Fruit fly (Drosophila melanogaster): Measurements from ENCODE around the gene CG13786.

Gene CG13786

DNA sequence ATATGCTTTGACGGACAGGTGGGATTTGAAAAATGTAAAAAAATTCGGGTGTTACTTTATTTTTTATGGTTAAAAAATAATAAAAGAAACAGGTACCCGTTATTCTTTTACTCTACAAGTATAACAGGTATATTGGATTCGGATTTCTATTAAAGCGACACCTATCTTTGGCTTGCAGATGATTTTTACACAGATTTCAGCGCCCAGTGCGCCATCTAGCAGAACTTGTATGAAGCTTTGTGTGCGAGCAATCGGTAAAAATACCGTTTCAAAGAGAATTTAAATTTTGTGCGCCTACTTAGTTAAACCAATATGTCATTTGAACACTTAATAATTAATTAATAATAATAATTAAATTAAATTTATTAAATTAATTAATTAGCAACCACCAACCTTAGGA lies 5.3 kb upstream of the CG13786 start (continued):
- TF ChIP-seq Elba2 (GFP tag; optimal IDR thresholded peaks at IDR 0.05), result no peak
- peak; percentile 8; the same call in 1 of the 2 replicates for TF ChIP-seq CG16779 (GFP tag; IDR thresholded peaks at IDR 0.05)
- TF ChIP-seq CG32772 (GFP tag; IDR thresholded peaks at IDR 0.05), result peak; percentile 42; the same call in 1 of the 2 replicates
- no peak for TF ChIP-seq CrebB (tag; optimal IDR thresholded peaks at IDR 0.05)
- TF ChIP-seq CG8765 (GFP tag; IDR thresholded peaks at IDR 0.05), result no peak
- TF ChIP-seq dmrt11E (tag; optimal IDR thresholded peaks at IDR 0.05), result peak; percentile 38
- TF ChIP-seq onecut (GFP tag; IDR thresholded peaks at IDR 0.05), result peak; percentile 57
- no peak for TF ChIP-seq ato (GFP tag; IDR thresholded peaks at IDR 0.05; ENCODE audit: partially characterized antibody)
- TF ChIP-seq pita (GFP tag; optimal IDR thresholded peaks at IDR 0.05), result peak; percentile 48
- peak; percentile 53 for TF ChIP-seq CG1603 (tag; optimal IDR thresholded peaks at IDR 0.05)
- TF ChIP-seq eve (GFP tag; optimal IDR thresholded peaks at IDR 0.05), result no peak
- TF ChIP-seq CG1832 (GFP tag; optimal IDR thresholded peaks at IDR 0.05), result no peak
- TF ChIP-seq ara (GFP tag; IDR thresholded peaks at IDR 0.05), result peak; percentile 35
- 0 out of 3 replicates have a peak, but pooled peaks have one; percentile 27 for TF ChIP-seq croc (GFP tag; conservative IDR thresholded peaks at IDR 0.05)
- peak; percentile 39 for TF ChIP-seq CG9609 (GFP tag; optimal IDR thresholded peaks at IDR 0.05)
- TF ChIP-seq HmgD (GFP tag; optimal IDR thresholded peaks at IDR 0.05), result peak; percentile 46
- TF ChIP-seq CG12236 (GFP tag; optimal IDR thresholded peaks at IDR 0.05), result no peak
- peak; percentile 88 for TF ChIP-seq CG11456 (GFP tag; IDR thresholded peaks at IDR 0.05)
- TF ChIP-seq sug (tag; optimal IDR thresholded peaks at IDR 0.05), result peak; percentile 48
- TF ChIP-seq CG10209 (GFP tag; optimal IDR thresholded peaks at IDR 0.05), result peak; percentile 44
- TF ChIP-seq HLH4C (GFP tag; IDR thresholded peaks at IDR 0.05; ENCODE audit: partially characterized antibody), result peak; percentile 17; the same call in 1 of the 3 replicates
- no peak for TF ChIP-seq danr (GFP tag; IDR thresholded peaks at IDR 0.05)
- TF ChIP-seq Adf1 (GFP tag; IDR thresholded peaks at IDR 0.05), result 0 out of 2 replicates have a peak, but pooled peaks have one; percentile 8
- TF ChIP-seq Max (GFP tag; optimal IDR thresholded peaks at IDR 0.05), result no peak
- no peak for TF ChIP-seq ranshi (GFP tag; IDR thresholded peaks at IDR 0.05)
- no peak for TF ChIP-seq CG2129 (GFP tag; IDR thresholded peaks at IDR 0.05; ENCODE audit: partially characterized antibody)
- peak; percentile 28 for TF ChIP-seq CG3407 (GFP tag; optimal IDR thresholded peaks at IDR 0.05)
- no peak for TF ChIP-seq CG4730 (GFP tag; IDR thresholded peaks at IDR 0.05)
- TF ChIP-seq HLH3B (GFP tag; IDR thresholded peaks at IDR 0.05), result no peak
- TF ChIP-seq pros (GFP tag; optimal IDR thresholded peaks at IDR 0.05), result no peak
- TF ChIP-seq CG10654 (GFP tag; optimal IDR thresholded peaks at IDR 0.05), result peak; percentile 30
- peak; percentile 7 for TF ChIP-seq CHES-1-like (GFP tag; optimal IDR thresholded peaks at IDR 0.05)
- TF ChIP-seq Trl (optimal IDR thresholded peaks at IDR 0.05), result no peak
- peak; percentile 62 for TF ChIP-seq Trl (GFP tag; optimal IDR thresholded peaks at IDR 0.05)
- TF ChIP-seq CG4404 (GFP tag; IDR thresholded peaks at IDR 0.05), result no peak
- TF ChIP-seq tgo (GFP tag; IDR thresholded peaks at IDR 0.05), result peak; percentile 36; the same call in 1 of the 3 replicates
- TF ChIP-seq Dip2 (GFP tag; IDR thresholded peaks at IDR 0.05), result peak; percentile 96
- TF ChIP-seq Nf-YC (tag; optimal IDR thresholded peaks at IDR 0.05), result peak; percentile 27
- no peak for TF ChIP-seq prd (optimal IDR thresholded peaks at IDR 0.05)
- peak; percentile 34; the same call in 2 of the 3 replicates for TF ChIP-seq prd (GFP tag; IDR thresholded peaks at IDR 0.05)
- TF ChIP-seq cato (GFP tag; optimal IDR thresholded peaks at IDR 0.05; ENCODE audit: borderline replicate concordance), result peak; percentile 22
- TF ChIP-seq sens (GFP tag), result peak; percentile 86
- no peak for TF ChIP-seq dimm (GFP tag; IDR thresholded peaks at IDR 0.05)
- TF ChIP-seq CG4820 (GFP tag; optimal IDR thresholded peaks at IDR 0.05), result peak; percentile 35
- peak; percentile 41; the same call in 2 of the 3 replicates for TF ChIP-seq CG16813 (GFP tag; IDR thresholded peaks at IDR 0.05; ENCODE audit: partially characterized antibody)
- peak; percentile 53; the same call in 1 of the 3 replicates for TF ChIP-seq Opbp (GFP tag; IDR thresholded peaks at IDR 0.05; ENCODE audit: partially characterized antibody)
- no peak for TF ChIP-seq CG11560 (tag; IDR thresholded peaks at IDR 0.05)
- TF ChIP-seq Fer2 (tag; optimal IDR thresholded peaks at IDR 0.05), result peak; percentile 1
- TF ChIP-seq CG5953 (GFP tag; IDR thresholded peaks at IDR 0.05), result no peak
- peak; percentile 24 for TF ChIP-seq Ssrp (tag; optimal IDR thresholded peaks at IDR 0.05)
- TF ChIP-seq Dek (tag; optimal IDR thresholded peaks at IDR 0.05), result peak; percentile 13
- TF ChIP-seq Hsf (GFP tag; optimal IDR thresholded peaks at IDR 0.05), result peak; percentile 69
